Worm (Caenorhabditis elegans) whole organism, L4 larva: Measurements from ENCODE around the gene kqt-1.
A peak's percentile ranks its signal among the peaks of the same experiment; 100 is the strongest.

Experiments used
- cey-2 ChIP-seq: sonication (generic microtip); optimal IDR thresholded peaks from 3 replicates; lab custom pipeline; 2017; ENCODE audit warnings: missing genetic modification characterization, mild to moderate bottlenecking, missing compliant biosample characterization, antibody characterized with exemption, borderline replicate concordance; ENCODE audit not compliant: insufficient read depth
- pqm-1 ChIP-seq: sonication (generic microtip); optimal IDR thresholded peaks from 2 replicates; lab custom pipeline; 2017; ENCODE audit warnings: missing biosample characterization, missing genetic modification characterization

DNA sequence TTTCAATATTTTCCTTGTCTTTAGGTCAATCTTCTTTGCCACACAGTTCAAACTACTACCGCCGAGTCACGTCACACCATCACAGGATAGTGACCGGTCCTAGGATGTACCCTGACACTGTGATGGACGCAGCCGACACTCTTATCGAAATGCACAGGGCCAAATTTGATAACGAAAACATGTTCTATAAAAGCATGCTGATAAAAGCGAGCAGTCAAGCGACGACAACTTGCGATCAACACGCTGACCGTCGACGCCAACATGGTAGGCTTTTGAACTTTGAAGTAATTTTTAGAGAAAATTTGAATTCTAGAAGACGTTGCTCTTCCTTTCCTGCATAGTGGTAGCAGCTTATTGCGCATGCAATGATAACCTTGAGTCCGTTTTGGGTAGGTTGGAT is 11.8 kb upstream of the kqt-1 start, which contains the start of gene cpr-6:
- TF ChIP-seq cey-2 (tag; lab: Kevin White, UChicago) (no peak), pqm-1 (tag; lab: Kevin White, UChicago) (peak; percentile 67)
